Worm (Caenorhabditis elegans): ENCODE data around the gene nhr-152.

The nhr-152 gene

DNA sequence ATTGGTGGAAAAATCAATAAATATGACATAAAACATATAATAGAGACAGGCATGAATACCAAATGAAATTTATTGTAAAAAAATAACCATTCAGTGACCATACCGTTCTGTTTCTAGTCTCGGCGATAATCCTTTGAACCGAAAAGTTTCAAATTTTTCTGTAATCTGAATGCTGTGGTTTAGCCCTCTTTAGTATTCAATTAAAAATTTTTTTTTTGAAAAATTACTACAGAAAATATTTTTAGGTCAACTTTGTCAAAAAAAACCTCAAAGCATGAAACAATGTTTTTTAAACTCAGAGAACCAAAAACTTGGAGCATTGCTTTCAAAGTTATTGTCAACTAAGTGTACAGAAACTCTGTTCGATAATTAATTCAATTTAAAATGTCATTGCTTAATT lies 22.4 kb downstream of the nhr-152 start, which contains the start of gene ZK105.11:
Gene ZK105.11 (minus strand): TSS at position 101 of the 400 bp plus-strand sequence.
- no peak for TF ChIP-seq nhr-28 (tag; optimal IDR thresholded peaks at IDR 0.05)
- TF ChIP-seq lin-39 (tag; optimal IDR thresholded peaks at IDR 0.05): no peak
- TF ChIP-seq ceh-20 (GFP tag; IDR thresholded peaks at IDR 0.05): no peak
- TF ChIP-seq lin-15B (tag; optimal IDR thresholded peaks at IDR 0.05): no peak
- TF ChIP-seq egl-27 (tag; optimal IDR thresholded peaks at IDR 0.05): no peak
- TF ChIP-seq hlh-30 (tag; optimal IDR thresholded peaks at IDR 0.05; ENCODE audit: insufficient read depth): no peak
- no peak for TF ChIP-seq T26A8.4 (GFP tag; IDR thresholded peaks at IDR 0.05)
- no peak for TF ChIP-seq ZK337.2 (GFP tag; IDR thresholded peaks at IDR 0.05)
- TF ChIP-seq nhr-11 (tag; optimal IDR thresholded peaks at IDR 0.05): no peak
- no peak for TF ChIP-seq nhr-41 (GFP tag; IDR thresholded peaks at IDR 0.05)
- TF ChIP-seq lin-1 (GFP tag; IDR thresholded peaks at IDR 0.05): no peak
- no peak for TF ChIP-seq zfp-3 (GFP tag; conservative IDR thresholded peaks at IDR 0.05)
- no peak for TF ChIP-seq unc-39 (tag; optimal IDR thresholded peaks at IDR 0.05)
- TF ChIP-seq mxl-3 (GFP tag; optimal IDR thresholded peaks at IDR 0.05): no peak

DNA sequence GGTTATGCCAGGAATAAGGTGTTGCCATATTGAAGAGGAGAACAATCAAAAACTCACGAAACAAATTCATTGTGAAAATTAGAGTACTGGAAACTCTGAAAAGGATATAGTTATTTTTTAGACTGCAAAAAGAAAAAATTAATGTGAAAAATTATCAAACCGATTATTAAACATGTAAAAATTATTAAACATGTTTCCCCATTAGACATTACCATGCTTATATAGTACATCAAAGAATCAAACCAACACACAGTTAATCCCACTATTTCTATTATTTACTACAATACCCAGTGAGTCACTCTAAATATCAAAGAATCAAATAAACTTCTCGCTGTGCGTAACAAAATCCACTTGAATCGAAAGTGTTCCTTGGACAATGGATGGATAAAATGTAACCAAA lies 26.9 kb downstream of the nhr-152 start, which contains the start of gene ZK105.13:
Gene ZK105.13 (minus strand): TSS at position 101 of the 400 bp plus-strand sequence.
- TF ChIP-seq attf-4 (tag; optimal IDR thresholded peaks at IDR 0.05): no peak
- no peak for TF ChIP-seq tra-1 (GFP tag; IDR thresholded peaks at IDR 0.05)

DNA sequence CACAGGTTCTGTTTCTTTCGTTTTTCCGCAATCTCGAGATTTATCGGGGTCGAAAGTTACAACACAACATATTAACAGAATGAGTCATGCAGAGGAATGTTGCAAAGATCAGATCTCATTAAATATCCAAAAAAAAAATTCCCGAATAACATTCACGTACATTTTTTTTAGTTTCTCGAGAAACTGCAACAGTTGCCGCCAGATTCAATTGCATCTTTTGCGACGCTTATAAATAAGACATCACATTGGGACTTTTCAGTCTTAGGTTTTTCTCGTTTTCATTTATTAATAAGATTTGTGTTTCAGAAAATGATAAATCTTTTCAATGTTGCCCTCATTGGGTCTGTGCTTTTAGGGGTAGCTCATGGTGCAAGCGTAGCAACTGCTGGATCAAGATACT lies 27.5 kb downstream of the nhr-152 start, which contains the start of gene ZK105.1:
Gene ZK105.1 (plus strand): TSS at position 301 of the 400 bp plus-strand sequence.
- no peak for TF ChIP-seq aly-2 (tag; optimal IDR thresholded peaks at IDR 0.05)
- no peak for TF ChIP-seq dve-1 (tag; optimal IDR thresholded peaks at IDR 0.05; ENCODE audit: insufficient read depth)
- peak in 1 of 2 experiments; percentile 3 for TF ChIP-seq daf-16 (GFP tag; optimal IDR thresholded peaks at IDR 0.05)
- no peak for TF ChIP-seq daf-16 (tag; optimal IDR thresholded peaks at IDR 0.05)
- TF ChIP-seq pha-4 (GFP tag; IDR thresholded peaks at IDR 0.05): no peak
- no peak for TF ChIP-seq pha-4 (tag; optimal IDR thresholded peaks at IDR 0.05)
- no peak for TF ChIP-seq ceh-82 (tag; optimal IDR thresholded peaks at IDR 0.05)
- no peak for TF ChIP-seq nhr-77 (tag; optimal IDR thresholded peaks at IDR 0.05)

DNA sequence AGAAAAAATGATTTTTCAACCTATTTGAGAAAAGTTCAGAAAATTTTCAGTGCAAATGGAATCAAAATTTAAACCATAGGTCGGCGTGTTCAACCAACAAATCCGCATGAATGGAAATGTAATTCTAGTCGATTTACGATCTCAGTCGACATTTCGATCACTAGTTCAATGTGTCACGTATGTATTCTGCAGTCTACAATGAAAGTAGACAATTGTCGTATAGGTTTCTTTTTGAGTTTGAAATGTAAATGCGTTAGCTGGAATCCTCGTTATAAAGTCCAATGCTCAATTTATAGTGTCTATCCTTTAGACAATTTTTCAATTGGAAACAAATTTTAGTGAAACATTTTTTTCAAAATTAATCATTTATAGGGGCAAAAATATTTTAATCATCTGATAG lies 29.9 kb downstream of the nhr-152 start, which contains the start of gene ZK105.12:
Gene ZK105.12 (minus strand): TSS at position 101 of the 400 bp plus-strand sequence.
- no peak for TF ChIP-seq lin-13 (GFP tag; optimal IDR thresholded peaks at IDR 0.05)
- no peak for TF ChIP-seq zag-1 (tag; optimal IDR thresholded peaks at IDR 0.05)
- TF ChIP-seq lin-1 (GFP tag; IDR thresholded peaks at IDR 0.05): no peak
- TF ChIP-seq nhr-28 (tag; optimal IDR thresholded peaks at IDR 0.05): no peak

DNA sequence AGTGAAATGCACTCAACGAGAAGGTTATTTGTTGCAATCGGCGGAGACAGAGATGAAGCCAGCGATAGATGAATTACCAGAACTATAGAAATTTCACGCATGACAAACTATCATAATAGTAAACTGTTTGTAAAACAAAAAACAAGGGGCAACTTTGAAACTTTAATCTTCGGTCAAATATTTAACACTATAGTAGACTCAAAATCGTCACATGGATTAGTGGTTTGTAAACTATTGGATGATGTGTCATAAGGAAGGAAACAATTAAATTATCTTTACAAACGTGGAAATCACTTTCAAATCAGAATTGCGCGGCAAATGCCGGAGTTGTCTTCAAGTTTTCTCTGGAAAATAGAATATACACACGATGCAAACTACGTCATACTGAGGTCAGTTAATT lies 31.5 kb downstream of the nhr-152 start, which contains the start of gene ZK105.5:
Gene ZK105.5 (minus strand): TSS at position 101 of the 400 bp plus-strand sequence.
- TF ChIP-seq php-3 (GFP tag; IDR thresholded peaks at IDR 0.05) (no peak), T26A8.4 (GFP tag; IDR thresholded peaks at IDR 0.05) (no peak), egl-27 (tag; optimal IDR thresholded peaks at IDR 0.05) (no peak), aha-1 (tag) (peak; percentile 55), nhr-28 (tag; optimal IDR thresholded peaks at IDR 0.05) (no peak), duxl-1 (tag; optimal IDR thresholded peaks at IDR 0.05; ENCODE audit: poor library complexity) (no peak), dmd-8 (GFP tag; IDR thresholded peaks at IDR 0.05) (no peak)

DNA sequence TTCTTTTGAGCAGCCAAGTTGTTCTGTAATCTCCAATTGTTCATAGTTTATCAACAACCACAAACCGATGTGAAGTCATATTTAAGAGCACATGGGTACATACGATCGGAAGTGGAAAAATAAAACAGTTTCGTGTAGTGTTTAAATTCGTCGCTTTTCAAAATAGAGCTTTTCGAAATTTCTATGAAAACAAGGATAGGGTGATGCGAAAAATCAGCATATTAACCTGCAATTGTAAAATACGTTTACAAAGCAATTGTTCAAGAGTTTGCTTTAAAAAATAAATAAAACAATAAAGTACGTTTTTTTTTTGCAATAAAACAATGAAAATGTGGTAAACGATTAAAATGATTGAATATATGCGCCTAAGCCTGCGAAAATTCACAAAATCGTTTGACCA lies 35.8 kb downstream of the nhr-152 start, which contains the start of gene ZK105.14:
Gene ZK105.14 (minus strand): TSS at position 101 of the 400 bp plus-strand sequence.
- peak; percentile 32 for TF ChIP-seq aha-1 (tag)
- TF ChIP-seq arid-1 (GFP tag; conservative IDR thresholded peaks at IDR 0.05): no peak

Data from whole organism, L4 larva.